Worm (Caenorhabditis elegans) whole organism, mixed stage, embryonic: ENCODE measurements around the gene F53F4.15.

ENCODE experiments used
- M03D4.4 ChIP-seq: sonication (generic microtip); optimal IDR thresholded peaks from 2 replicates; lab custom pipeline; 2017; ENCODE audit warnings: mild to moderate bottlenecking, missing genetic modification characterization, missing compliant biosample characterization
- bed-3 ChIP-seq: fragments of 200-800 bp; sonication (Bioruptor generic); optimal IDR thresholded peaks from 3 replicates; lab custom pipeline; 2018; ENCODE audit warnings: mild to moderate bottlenecking, missing genetic modification characterization, moderate library complexity, missing compliant biosample characterization
- blmp-1 ChIP-seq: fragments of 150-350 bp; optimal IDR thresholded peaks from 2 replicates; lab custom pipeline; 2014; ENCODE audit warnings: missing biosample characterization, missing genetic modification characterization
- ceh-39 ChIP-seq: fragments of 150-350 bp; optimal IDR thresholded peaks from 2 replicates; lab custom pipeline; 2014; ENCODE audit warnings: missing biosample characterization, missing genetic modification characterization
- ceh-43 ChIP-seq: fragments of 200-800 bp; sonication (Bioruptor generic); optimal IDR thresholded peaks from 2 replicates; lab custom pipeline; 2018; ENCODE audit warnings: mild to moderate bottlenecking, missing genetic modification characterization, moderate library complexity, missing compliant biosample characterization
- ceh-83 ChIP-seq: fragments of 200-800 bp; sonication (Bioruptor generic); optimal IDR thresholded peaks from 2 replicates; lab custom pipeline; 2018; ENCODE audit warnings: mild to moderate bottlenecking, missing genetic modification characterization, missing compliant biosample characterization
- cnd-1 ChIP-seq: fragments of 200-800 bp; sonication (Bioruptor generic); optimal IDR thresholded peaks from 2 replicates; lab custom pipeline; 2018; ENCODE audit warnings: mild to moderate bottlenecking, missing genetic modification characterization, missing compliant biosample characterization
- drap-1 ChIP-seq: fragments of 200-800 bp; sonication (Bioruptor generic); optimal IDR thresholded peaks from 3 replicates; lab custom pipeline; 2018; ENCODE audit warnings: mild to moderate bottlenecking, missing genetic modification characterization, missing compliant biosample characterization
- elt-1 ChIP-seq: sonication (generic microtip); optimal IDR thresholded peaks from 2 replicates; lab custom pipeline; 2017; ENCODE audit warnings: missing genetic modification characterization, mild to moderate bottlenecking, missing compliant biosample characterization, antibody characterized with exemption, moderate library complexity, borderline replicate concordance; ENCODE audit not compliant: insufficient read depth
- elt-3 ChIP-seq: fragments of 150-350 bp; optimal IDR thresholded peaks from 2 replicates; lab custom pipeline; 2014; ENCODE audit warnings: missing biosample characterization, missing genetic modification characterization
- flh-1 ChIP-seq: fragments of 200-800 bp; sonication (Bioruptor generic); optimal IDR thresholded peaks from 2 replicates; lab custom pipeline; 2018; ENCODE audit warnings: mild to moderate bottlenecking, missing genetic modification characterization, moderate library complexity, missing compliant biosample characterization
- ham-2 ChIP-seq: fragments of 200-800 bp; sonication (Bioruptor generic); optimal IDR thresholded peaks from 2 replicates; lab custom pipeline; 2018; ENCODE audit warnings: mild to moderate bottlenecking, missing genetic modification characterization, missing compliant biosample characterization
- hlh-1 ChIP-seq: fragments of 150-350 bp; optimal IDR thresholded peaks from 2 replicates; lab custom pipeline; 2014; ENCODE audit warnings: missing biosample characterization, missing genetic modification reagents, missing genetic modification characterization
- lin-13 ChIP-seq: fragments of 150-350 bp; optimal IDR thresholded peaks from 2 replicates; lab custom pipeline; 2014; ENCODE audit warnings: missing biosample characterization, missing genetic modification characterization
- lsy-2 ChIP-seq: fragments of 150-350 bp; optimal IDR thresholded peaks from 2 replicates; lab custom pipeline; 2014; ENCODE audit warnings: missing biosample characterization, missing genetic modification characterization
- mab-5 ChIP-seq: fragments of 150-350 bp; optimal IDR thresholded peaks from 2 replicates; lab custom pipeline; 2014; ENCODE audit warnings: missing biosample characterization, missing genetic modification characterization
- mep-1 ChIP-seq: fragments of 150-350 bp; optimal IDR thresholded peaks from 2 replicates; lab custom pipeline; 2017; ENCODE audit warnings: missing biosample characterization, missing genetic modification reagents, missing genetic modification characterization, inconsistent platforms
- mls-2 ChIP-seq: sonication (generic microtip); optimal IDR thresholded peaks from 2 replicates; lab custom pipeline; 2016; ENCODE audit warnings: mild to moderate bottlenecking, missing genetic modification characterization, moderate library complexity, missing compliant biosample characterization
- nhr-12 ChIP-seq: fragments of 150-350 bp; optimal IDR thresholded peaks from 2 replicates; lab custom pipeline; 2014; ENCODE audit warnings: missing biosample characterization, missing genetic modification characterization
- nhr-2 ChIP-seq: fragments of 150-350 bp; optimal IDR thresholded peaks from 2 replicates; lab custom pipeline; 2014; ENCODE audit warnings: missing biosample characterization, missing genetic modification characterization
- nhr-237 ChIP-seq: fragments of 150-350 bp; optimal IDR thresholded peaks from 2 replicates; lab custom pipeline; 2014; ENCODE audit warnings: missing biosample characterization, missing genetic modification characterization
- nhr-28 ChIP-seq: fragments of 150-350 bp; optimal IDR thresholded peaks from 2 replicates; lab custom pipeline; 2014; ENCODE audit warnings: missing biosample characterization, missing genetic modification characterization
- nhr-76 ChIP-seq: sonication (generic microtip); optimal IDR thresholded peaks from 2 replicates; lab custom pipeline; 2017; ENCODE audit warnings: missing biosample characterization, missing genetic modification characterization
- pha-4 ChIP-seq: fragments of 150-350 bp; optimal IDR thresholded peaks from 2 replicates; lab custom pipeline; 2018; ENCODE audit warnings: missing biosample characterization, missing genetic modification reagents, missing genetic modification characterization
- sem-2 ChIP-seq: fragments of 200-800 bp; sonication (Bioruptor generic); optimal IDR thresholded peaks from 2 replicates; lab custom pipeline; 2018; ENCODE audit warnings: mild to moderate bottlenecking, missing genetic modification characterization, missing compliant biosample characterization
- snpc-4 ChIP-seq: fragments of 150-350 bp; optimal IDR thresholded peaks from 2 replicates; lab custom pipeline; 2014; ENCODE audit warnings: missing biosample characterization, missing genetic modification characterization
- sptf-1 ChIP-seq: sonication (generic microtip); optimal IDR thresholded peaks from 2 replicates; lab custom pipeline; 2017; ENCODE audit warnings: mild to moderate bottlenecking, missing genetic modification characterization, moderate library complexity, missing compliant biosample characterization
- tbx-8 ChIP-seq: fragments of 200-800 bp; sonication (Bioruptor generic); optimal IDR thresholded peaks from 2 replicates; lab custom pipeline; 2018; ENCODE audit warnings: mild to moderate bottlenecking, missing genetic modification characterization, moderate library complexity, missing compliant biosample characterization
- unc-120 ChIP-seq: sonication (generic microtip); optimal IDR thresholded peaks from 2 replicates; lab custom pipeline; 2017; ENCODE audit warnings: missing genetic modification characterization, missing compliant biosample characterization; ENCODE audit not compliant: poor library complexity, severe bottlenecking
- unc-39 ChIP-seq: fragments of 150-350 bp; optimal IDR thresholded peaks from 2 replicates; lab custom pipeline; 2014; ENCODE audit warnings: missing biosample characterization, missing genetic modification characterization
- unc-62 ChIP-seq: fragments of 150-350 bp; optimal IDR thresholded peaks from 2 replicates; lab custom pipeline; 2014; ENCODE audit warnings: missing biosample characterization, missing genetic modification reagents, missing genetic modification characterization
- zip-8 ChIP-seq: fragments of 150-350 bp; optimal IDR thresholded peaks from 2 replicates; lab custom pipeline; 2014; ENCODE audit warnings: missing biosample characterization, missing genetic modification characterization
- ztf-11 ChIP-seq: fragments of 150-350 bp; optimal IDR thresholded peaks from 2 replicates; lab custom pipeline; 2014; ENCODE audit warnings: missing biosample characterization, missing genetic modification characterization

The F53F4.15 gene

ce11 chrV:13580696-13581095 is 40.1 kb upstream of the F53F4.15 start, which contains the start of gene C50B8.5:
Gene C50B8.5, plus strand, starts transcription at chrV:13580968.
- TF ChIP-seq sem-2 (GFP tag; lab: Kevin White, UChicago): no peak
- no peak for TF ChIP-seq flh-1 (GFP tag; lab: Kevin White, UChicago)
- TF ChIP-seq zip-8: no peak
- TF ChIP-seq mep-1 (tag; lab: Kevin White, UChicago): no peak
- TF ChIP-seq ztf-11 (tag; lab: Kevin White, UChicago): no peak
- no peak for TF ChIP-seq nhr-2
- TF ChIP-seq ceh-83 (GFP tag; lab: Kevin White, UChicago): no peak
- no peak for TF ChIP-seq lsy-2 (tag; lab: Kevin White, UChicago)
- TF ChIP-seq cnd-1 (tag; lab: Kevin White, UChicago): no peak
- no peak for TF ChIP-seq unc-120 (tag; lab: Kevin White, UChicago)
- no peak for TF ChIP-seq elt-1
- no peak for TF ChIP-seq mls-2
- no peak for TF ChIP-seq unc-39 (tag; lab: Kevin White, UChicago)
- no peak for TF ChIP-seq blmp-1 (tag; lab: Kevin White, UChicago)

ce11 chrV:13584484-13584883 is 36.3 kb upstream of the F53F4.15 start, which contains the start of gene F53F4.1:
Gene F53F4.1, plus strand, starts transcription at chrV:13584784.
- TF ChIP-seq mep-1 (tag; lab: Kevin White, UChicago): no peak
- no peak for TF ChIP-seq tbx-8
- no peak for TF ChIP-seq ceh-39
- TF ChIP-seq drap-1: no peak
- TF ChIP-seq snpc-4 (tag; lab: Kevin White, UChicago): no peak
- TF ChIP-seq unc-62 (GFP tag; lab: Kevin White, UChicago): no peak
- no peak for TF ChIP-seq lsy-2 (tag; lab: Kevin White, UChicago)
- no peak for TF ChIP-seq elt-3 (tag; lab: Kevin White, UChicago)
- TF ChIP-seq hlh-1 (tag; lab: Kevin White, UChicago): no peak
- TF ChIP-seq blmp-1 (tag; lab: Kevin White, UChicago): no peak
- TF ChIP-seq mab-5 (tag; lab: Kevin White, UChicago): no peak
- no peak for TF ChIP-seq M03D4.4 (tag; lab: Kevin White, UChicago)
- TF ChIP-seq ceh-83 (GFP tag; lab: Kevin White, UChicago): no peak
- no peak for TF ChIP-seq zip-8
- no peak for TF ChIP-seq bed-3
- no peak for TF ChIP-seq mls-2
- no peak for TF ChIP-seq pha-4 (tag; lab: Kevin White, UChicago)

ce11 chrV:13587902-13588301 is 32.9 kb upstream of the F53F4.15 start, which contains the start of gene F53F4.17:
Gene F53F4.17, plus strand, starts transcription at chrV:13588202.
- TF ChIP-seq nhr-76 (tag; lab: Kevin White, UChicago): no peak
- no peak for TF ChIP-seq unc-120 (tag; lab: Kevin White, UChicago)
- TF ChIP-seq zip-8: no peak
- TF ChIP-seq ceh-83 (GFP tag; lab: Kevin White, UChicago): no peak
- TF ChIP-seq nhr-28 (tag; lab: Kevin White, UChicago): no peak
- TF ChIP-seq ztf-11 (tag; lab: Kevin White, UChicago): no peak
- TF ChIP-seq elt-3 (tag; lab: Kevin White, UChicago): no peak
- TF ChIP-seq lin-13: no peak
- TF ChIP-seq ceh-43 (GFP tag; lab: Kevin White, UChicago): no peak
- TF ChIP-seq M03D4.4 (tag; lab: Kevin White, UChicago): no peak
- no peak for TF ChIP-seq ham-2
- no peak for TF ChIP-seq drap-1
- TF ChIP-seq hlh-1 (tag; lab: Kevin White, UChicago): no peak

- no peak for TF ChIP-seq blmp-1 (tag; lab: Kevin White, UChicago)
Observed at ce11 chrV:13589494-13590176, 31.1 kb upstream of the F53F4.15 start, which contains the start of the genes F53F4.2 and F53F4.18. Gene F53F4.2, minus strand, starts transcription at chrV:13589594. Gene F53F4.18, plus strand, starts transcription at chrV:13590126.

- TF ChIP-seq flh-1 (GFP tag; lab: Kevin White, UChicago): no peak
- no peak for TF ChIP-seq sptf-1 (tag; lab: Kevin White, UChicago)
- no peak for TF ChIP-seq drap-1
- no peak for TF ChIP-seq lin-13
- TF ChIP-seq unc-62 (GFP tag; lab: Kevin White, UChicago): no peak
- no peak for TF ChIP-seq zip-8
- TF ChIP-seq blmp-1 (tag; lab: Kevin White, UChicago): no peak
- no peak for TF ChIP-seq nhr-237 (tag; lab: Kevin White, UChicago)
- no peak for TF ChIP-seq bed-3
- TF ChIP-seq mep-1 (tag; lab: Kevin White, UChicago): no peak
- TF ChIP-seq nhr-12: no peak
- TF ChIP-seq M03D4.4 (tag; lab: Kevin White, UChicago): no peak
- no peak for TF ChIP-seq nhr-76 (tag; lab: Kevin White, UChicago)
Observed at ce11 chrV:13591504-13592174, 29.1 kb upstream of the F53F4.15 start, which contains the start of gene tbcb-1. Gene tbcb-1, plus strand, starts transcription at chrV:13592124.
